Worm (Caenorhabditis elegans) whole organism, young adult: ENCODE measurements around the gene F59B10.5.

Source experiments
- B0035.1 ChIP-seq: sonication (generic microtip); optimal IDR thresholded peaks from 2 replicates; lab custom pipeline; 2016; ENCODE audit warnings: missing genetic modification characterization, mild to moderate bottlenecking, missing compliant biosample characterization, missing genotype, missing genetic modification reagents
- C06A6.2 ChIP-seq: fragments of 200-800 bp; sonication (Bioruptor generic); conservative IDR thresholded peaks from 2 replicates; pipeline ENCODE4 v1.3.6; 2022; ENCODE audit warnings: missing genetic modification characterization, missing compliant biosample characterization
- C17E4.6 ChIP-seq: fragments of 200-800 bp; sonication (Bioruptor generic); IDR thresholded peaks from 2 replicates; pipeline ENCODE4 v1.3.6; 2022; ENCODE audit warnings: missing genetic modification reagents, missing genetic modification characterization, missing compliant biosample characterization
- D2030.7 ChIP-seq: fragments of 200-800 bp; sonication (Bioruptor generic); IDR thresholded peaks from 2 replicates; pipeline ENCODE4 v1.3.6; 2022; ENCODE audit warnings: missing genetic modification reagents, missing genetic modification characterization, missing compliant biosample characterization
- F10E7.11 ChIP-seq: sonication (generic microtip); optimal IDR thresholded peaks from 2 replicates; lab custom pipeline; 2017; ENCODE audit warnings: mild to moderate bottlenecking, missing genetic modification characterization, moderate library complexity, missing compliant biosample characterization
- F22D6.2 ChIP-seq: sonication (generic microtip); optimal IDR thresholded peaks from 2 replicates; lab custom pipeline; 2016; ENCODE audit warnings: mild to moderate bottlenecking, missing genetic modification characterization, missing compliant biosample characterization
- F23B12.7 ChIP-seq: sonication (generic microtip); optimal IDR thresholded peaks from 2 replicates; lab custom pipeline; 2017; ENCODE audit warnings: missing genetic modification characterization, mild to moderate bottlenecking, missing compliant biosample characterization, antibody characterized with exemption, moderate library complexity; ENCODE audit not compliant: insufficient read depth
- F33H1.4 ChIP-seq: fragments of 200-800 bp; sonication (Bioruptor generic); IDR thresholded peaks from 2 replicates; pipeline ENCODE4 v1.3.6; 2022; ENCODE audit warnings: missing genetic modification reagents, missing genetic modification characterization, missing compliant biosample characterization
- K12H6.12 ChIP-seq: fragments of 200-800 bp; sonication (Bioruptor generic); optimal IDR thresholded peaks from 2 replicates; lab custom pipeline; 2018; ENCODE audit warnings: mild to moderate bottlenecking, missing genetic modification characterization, missing compliant biosample characterization
- Y53G8AR.9 ChIP-seq: fragments of 200-800 bp; sonication (Bioruptor generic); conservative IDR thresholded peaks from 2 replicates; pipeline ENCODE4 v1.3.6; 2022; ENCODE audit warnings: missing genetic modification reagents, missing genetic modification characterization, missing compliant biosample characterization
- Y56A3A.18 ChIP-seq: fragments of 200-800 bp; sonication (Bioruptor generic); IDR thresholded peaks from 2 replicates; pipeline ENCODE4 v1.3.6; 2022; ENCODE audit warnings: missing genetic modification reagents, missing genetic modification characterization, missing compliant biosample characterization
- Y95B8A.8 ChIP-seq: fragments of 200-800 bp; sonication (Bioruptor generic); IDR thresholded peaks from 2 replicates; pipeline ENCODE4 v1.3.6; 2022; ENCODE audit warnings: missing genetic modification reagents, missing genetic modification characterization, missing compliant biosample characterization
- ZK185.1 ChIP-seq: sonication (generic microtip); optimal IDR thresholded peaks from 2 replicates; lab custom pipeline; 2016; ENCODE audit warnings: mild to moderate bottlenecking, missing genetic modification characterization, missing compliant biosample characterization; ENCODE audit not compliant: poor library complexity, severe bottlenecking
- akir-1 ChIP-seq: fragments of 200-800 bp; sonication (Bioruptor generic); optimal IDR thresholded peaks from 2 replicates; lab custom pipeline; 2018; ENCODE audit warnings: mild to moderate bottlenecking, missing genetic modification characterization, moderate library complexity, missing compliant biosample characterization
- ama-1 ChIP-seq, 3 experiments: fragments of 150-350 bp in 1 of 3; sonication (generic microtip) in 2 of 3; optimal IDR thresholded peaks; 2 replicates each; lab custom pipeline; 2014 to 2018; ENCODE audit warnings: missing biosample characterization in 2 of 3, missing genetic modification characterization in 2 of 3, missing genetic modification reagents in 2 of 3
- aptf-3 ChIP-seq: fragments of 200-800 bp; sonication (Bioruptor generic); IDR thresholded peaks from 2 replicates; pipeline ENCODE4 v1.3.6; 2022; ENCODE audit warnings: missing genetic modification characterization, missing compliant biosample characterization
- cebp-2 ChIP-seq: fragments of 200-800 bp; sonication (Bioruptor generic); IDR thresholded peaks from 2 replicates; pipeline ENCODE4 v1.3.6; 2022; ENCODE audit warnings: missing genetic modification characterization, missing compliant biosample characterization
- ceh-58 ChIP-seq: fragments of 200-800 bp; sonication (Bioruptor generic); IDR thresholded peaks from 2 replicates; pipeline ENCODE4 v1.3.6; 2022; ENCODE audit warnings: missing genetic modification characterization, missing compliant biosample characterization
- ceh-91 ChIP-seq: fragments of 200-800 bp; sonication (Bioruptor generic); IDR thresholded peaks from 2 replicates; pipeline ENCODE4 v1.3.6; 2022; ENCODE audit warnings: missing genetic modification reagents, missing genetic modification characterization, missing compliant biosample characterization
- die-1 ChIP-seq: sonication (generic microtip); optimal IDR thresholded peaks from 2 replicates; lab custom pipeline; 2016; ENCODE audit warnings: missing genotype, mild to moderate bottlenecking, missing genetic modification characterization, missing compliant biosample characterization
- dpl-1 ChIP-seq: fragments of 150-350 bp; optimal IDR thresholded peaks from 2 replicates; lab custom pipeline; 2014; ENCODE audit warnings: missing biosample characterization, missing genetic modification reagents, missing genetic modification characterization
- ekl-4 ChIP-seq: fragments of 200-800 bp; sonication (Bioruptor generic); IDR thresholded peaks from 2 replicates; pipeline ENCODE4 v1.3.6; 2022; ENCODE audit warnings: missing genetic modification reagents, missing genetic modification characterization, missing compliant biosample characterization
- him-1 ChIP-seq: sonication (generic microtip); optimal IDR thresholded peaks from 2 replicates; lab custom pipeline; 2016; ENCODE audit warnings: missing genotype, missing genetic modification reagents, missing genetic modification characterization, missing compliant biosample characterization
- hlh-12 ChIP-seq: sonication (generic microtip); optimal IDR thresholded peaks from 2 replicates; lab custom pipeline; 2016; ENCODE audit warnings: missing genetic modification characterization, missing compliant biosample characterization
- hsf-1 ChIP-seq: fragments of 200-800 bp; sonication (Bioruptor generic); IDR thresholded peaks from 2 replicates; pipeline ENCODE4 v1.3.6; 2022; ENCODE audit warnings: missing genetic modification reagents, missing genetic modification characterization, missing compliant biosample characterization
- lag-1 ChIP-seq: fragments of 200-800 bp; sonication (Bioruptor generic); IDR thresholded peaks from 2 replicates; pipeline ENCODE4 v1.3.6; 2022; ENCODE audit warnings: missing genetic modification reagents, missing genetic modification characterization, missing compliant biosample characterization
- lin-40 ChIP-seq: sonication (generic microtip); optimal IDR thresholded peaks from 2 replicates; lab custom pipeline; 2016; ENCODE audit warnings: missing genetic modification characterization, mild to moderate bottlenecking, missing compliant biosample characterization, missing genotype, missing genetic modification reagents
- lin-54 ChIP-seq: fragments of 200-800 bp; sonication (Bioruptor generic); optimal IDR thresholded peaks from 2 replicates; lab custom pipeline; 2018; ENCODE audit warnings: mild to moderate bottlenecking, missing genetic modification characterization, missing compliant biosample characterization
- lir-1 ChIP-seq: fragments of 200-800 bp; sonication (Bioruptor generic); conservative IDR thresholded peaks from 2 replicates; pipeline ENCODE4 v1.3.6; 2022; ENCODE audit warnings: missing genetic modification reagents, missing genetic modification characterization, missing compliant biosample characterization
- lsl-1 ChIP-seq: fragments of 200-800 bp; sonication (Bioruptor generic); optimal IDR thresholded peaks from 2 replicates; lab custom pipeline; 2018; ENCODE audit warnings: mild to moderate bottlenecking, missing genetic modification characterization, moderate library complexity, missing compliant biosample characterization
- madf-10 ChIP-seq: sonication (generic microtip); optimal IDR thresholded peaks from 2 replicates; lab custom pipeline; 2016; ENCODE audit warnings: mild to moderate bottlenecking, missing genetic modification characterization, missing compliant biosample characterization
- madf-3 ChIP-seq: fragments of 200-800 bp; sonication (Bioruptor generic); IDR thresholded peaks from 2 replicates; pipeline ENCODE4 v1.3.6; 2022; ENCODE audit warnings: missing genetic modification reagents, missing genetic modification characterization, missing compliant biosample characterization
- mcd-1 ChIP-seq: fragments of 200-800 bp; sonication (Bioruptor generic); IDR thresholded peaks from 2 replicates; pipeline ENCODE4 v1.3.6; 2022; ENCODE audit warnings: missing genetic modification reagents, missing genetic modification characterization, missing compliant biosample characterization
- mes-4 ChIP-seq: sonication (generic microtip); optimal IDR thresholded peaks from 2 replicates; lab custom pipeline; 2016; ENCODE audit warnings: missing genotype, missing genetic modification characterization, missing compliant biosample characterization
- nfya-2 ChIP-seq: fragments of 200-800 bp; sonication (Bioruptor generic); IDR thresholded peaks from 2 replicates; pipeline ENCODE4 v1.3.6; 2022; ENCODE audit warnings: missing genetic modification reagents, missing genetic modification characterization, missing compliant biosample characterization
- nfyb-1 ChIP-seq: fragments of 200-800 bp; sonication (Bioruptor generic); IDR thresholded peaks from 2 replicates; pipeline ENCODE4 v1.3.6; 2022; ENCODE audit warnings: missing genetic modification reagents, missing genetic modification characterization, missing compliant biosample characterization
- nhr-120 ChIP-seq: fragments of 200-800 bp; sonication (Bioruptor generic); IDR thresholded peaks from 2 replicates; pipeline ENCODE4 v1.3.6; 2022; ENCODE audit warnings: missing genetic modification characterization, missing compliant biosample characterization
- nhr-90 ChIP-seq: sonication (generic microtip); optimal IDR thresholded peaks from 2 replicates; lab custom pipeline; 2016; ENCODE audit warnings: missing genotype, mild to moderate bottlenecking, missing genetic modification characterization, missing compliant biosample characterization
- pbrm-1 ChIP-seq: fragments of 200-800 bp; sonication (Bioruptor generic); IDR thresholded peaks from 2 replicates; pipeline ENCODE4 v1.3.6; 2022; ENCODE audit warnings: missing genetic modification reagents, missing genetic modification characterization, missing compliant biosample characterization
- snpc-4 ChIP-seq, 5 experiments: fragments of 150-350 bp in 1 of 5; sonication (generic microtip) in 4 of 5; optimal IDR thresholded peaks; 2 replicates each; lab custom pipeline; 2014 to 2018; ENCODE audit warnings: missing genetic modification characterization in 5 of 5, missing biosample characterization in 3 of 5, antibody characterized with exemption in 2 of 5, mild to moderate bottlenecking in 2 of 5, missing compliant biosample characterization in 2 of 5, missing genotype in 2 of 5, moderate library complexity in 2 of 5, missing genetic modification reagents in 1 of 5
- somi-1 ChIP-seq: fragments of 200-800 bp; sonication (Bioruptor generic); optimal IDR thresholded peaks from 2 replicates; lab custom pipeline; 2018; ENCODE audit warnings: mild to moderate bottlenecking, missing genetic modification characterization, missing compliant biosample characterization
- sptf-2 ChIP-seq: fragments of 200-800 bp; sonication (Bioruptor generic); optimal IDR thresholded peaks from 2 replicates; lab custom pipeline; 2018; ENCODE audit warnings: mild to moderate bottlenecking, missing genetic modification characterization, missing compliant biosample characterization
- tbx-9 ChIP-seq: sonication (generic microtip); optimal IDR thresholded peaks from 2 replicates; lab custom pipeline; 2016; ENCODE audit warnings: borderline replicate concordance, missing genetic modification characterization, inconsistent platforms, missing compliant biosample characterization
- zim-3 ChIP-seq: sonication (generic microtip); optimal IDR thresholded peaks from 2 replicates; lab custom pipeline; 2017; ENCODE audit warnings: mild to moderate bottlenecking, missing genetic modification characterization, moderate library complexity, missing compliant biosample characterization
- ztf-18 ChIP-seq: sonication (generic microtip); optimal IDR thresholded peaks from 2 replicates; lab custom pipeline; 2016; ENCODE audit warnings: missing genotype, mild to moderate bottlenecking, missing genetic modification characterization, missing compliant biosample characterization
- ztf-28 ChIP-seq: fragments of 200-800 bp; sonication (Bioruptor generic); IDR thresholded peaks from 2 replicates; pipeline ENCODE4 v1.3.6; 2022; ENCODE audit warnings: missing genetic modification reagents, missing genetic modification characterization, missing compliant biosample characterization
- ztf-3 ChIP-seq: fragments of 200-800 bp; sonication (Bioruptor generic); optimal IDR thresholded peaks from 2 replicates; lab custom pipeline; 2018; ENCODE audit warnings: mild to moderate bottlenecking, missing genetic modification characterization, missing compliant biosample characterization

Gene F59B10.5

DNA sequence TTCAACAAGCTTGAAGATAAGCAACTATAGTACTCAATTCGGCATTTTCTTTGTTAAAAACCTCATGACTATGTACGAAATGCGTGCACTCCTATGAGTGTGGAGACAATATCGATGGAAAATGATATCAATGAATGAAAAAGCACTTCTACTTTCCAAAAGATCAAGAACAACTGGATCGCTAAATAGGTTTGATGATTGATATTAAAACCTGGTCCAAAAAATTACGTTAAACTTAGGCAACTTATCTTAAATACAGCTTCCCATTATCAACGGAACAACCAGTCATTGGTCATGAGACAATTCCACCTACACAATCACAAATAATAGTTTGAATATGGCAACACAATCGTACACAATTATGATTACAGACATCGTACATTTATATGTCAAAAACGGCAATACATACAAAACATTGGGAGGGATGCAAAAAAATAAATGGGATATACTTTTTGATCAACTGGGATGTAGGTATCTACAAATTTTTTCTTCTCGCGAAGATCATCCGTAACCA lies 36.2 kb upstream of the F59B10.5 start (continued):
- TF ChIP-seq ceh-91 (GFP tag; lab: Robert Waterston, UW) (no peak), Y56A3A.18 (GFP tag; lab: Robert Waterston, UW) (no peak), pbrm-1 (0 out of 2 replicates have a peak, but pooled peaks have one; percentile 57), him-1 (tag; lab: Kevin White, UChicago) (no peak), die-1 (tag; lab: Kevin White, UChicago) (peak; percentile 47), C06A6.2 (GFP tag; lab: Robert Waterston, UW) (no peak), ztf-18 (tag; lab: Kevin White, UChicago) (no peak), ztf-3 (GFP tag; lab: Kevin White, UChicago) (no peak), ceh-58 (GFP tag; lab: Robert Waterston, UW) (no peak), tbx-9 (no peak), B0035.1 (tag; lab: Kevin White, UChicago) (no peak), Y95B8A.8 (GFP tag; lab: Robert Waterston, UW) (no peak), lsl-1 (GFP tag; lab: Kevin White, UChicago) (peak; percentile 36), ama-1 (optimal IDR thresholded peaks at IDR 0.05; lab: Kevin White, UChicago) (peak; percentile 28), ama-1 (GFP tag; optimal IDR thresholded peaks at IDR 0.05; lab: Kevin White, UChicago) (peak in 1 of 2 experiments; percentile 48), snpc-4 (GFP tag; optimal IDR thresholded peaks at IDR 0.05; lab: Kevin White, UChicago) (peak; percentile 6), snpc-4 (tag; optimal IDR thresholded peaks at IDR 0.05; lab: Kevin White, UChicago) (no peak), madf-10 (tag; lab: Kevin White, UChicago) (no peak), C17E4.6 (GFP tag; lab: Robert Waterston, UW) (no peak), D2030.7 (no peak), ekl-4 (GFP tag; lab: Robert Waterston, UW) (0 out of 2 replicates have a peak, but pooled peaks have one; percentile 60), nhr-90 (tag; lab: Kevin White, UChicago) (peak; percentile 4), F23B12.7 (no peak), F22D6.2 (tag; lab: Kevin White, UChicago) (no peak), F10E7.11 (tag; lab: Kevin White, UChicago) (no peak), sptf-2 (no peak), somi-1 (no peak), K12H6.12 (tag; lab: Kevin White, UChicago) (no peak), mes-4 (tag; lab: Kevin White, UChicago) (no peak), madf-3 (GFP tag; lab: Robert Waterston, UW) (peak; percentile 69; the same call in 1 of the 2 replicates), nhr-120 (GFP tag; lab: Robert Waterston, UW) (no peak), F33H1.4 (no peak), nfyb-1 (GFP tag; lab: Robert Waterston, UW) (peak; percentile 23; the same call in 1 of the 2 replicates), akir-1 (GFP tag; lab: Kevin White, UChicago) (no peak), Y53G8AR.9 (GFP tag; lab: Robert Waterston, UW) (0 out of 2 replicates have a peak, but pooled peaks have one; percentile 11), hlh-12 (tag; lab: Kevin White, UChicago) (no peak), dpl-1 (no peak), lag-1 (GFP tag; lab: Robert Waterston, UW) (no peak)

DNA sequence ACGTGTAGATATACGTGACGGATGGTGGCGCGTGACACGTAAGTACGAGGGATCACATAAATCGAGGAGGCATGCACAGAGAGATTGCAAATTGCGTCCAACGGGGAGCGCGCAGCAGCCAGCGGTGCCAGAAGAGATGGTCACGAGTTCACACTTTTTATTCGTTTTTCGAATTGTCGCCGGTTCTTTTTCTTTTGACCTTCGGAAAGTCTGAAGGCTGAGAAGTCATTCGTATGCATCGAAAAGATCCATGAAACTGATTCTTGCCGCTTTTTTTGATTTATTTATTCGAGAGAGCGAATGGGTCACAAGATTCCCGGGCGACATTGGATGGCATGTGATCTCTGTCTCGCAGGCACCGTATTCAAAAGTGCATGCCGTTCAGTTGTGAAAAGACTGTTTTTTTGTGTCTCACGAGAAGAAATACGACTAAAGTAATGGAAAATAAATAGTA lies 35.5 kb upstream of the F59B10.5 start:
- TF ChIP-seq aptf-3 (GFP tag; lab: Robert Waterston, UW) (no peak), ama-1 (optimal IDR thresholded peaks at IDR 0.05; lab: Kevin White, UChicago) (no peak), ama-1 (GFP tag; optimal IDR thresholded peaks at IDR 0.05; lab: Kevin White, UChicago) (no peak), nfya-2 (no peak), lin-54 (GFP tag; lab: Kevin White, UChicago) (no peak), cebp-2 (GFP tag; lab: Robert Waterston, UW) (no peak), mcd-1 (peak; percentile 39; the same call in 1 of the 2 replicates), zim-3 (no peak), Y56A3A.18 (GFP tag; lab: Robert Waterston, UW) (no peak), lin-40 (tag; lab: Kevin White, UChicago) (peak; percentile 4), D2030.7 (no peak), lir-1 (GFP tag; lab: Robert Waterston, UW) (peak; percentile 51; the same call in 1 of the 2 replicates), ztf-28 (GFP tag; lab: Robert Waterston, UW) (no peak), hsf-1 (0 out of 2 replicates have a peak, but pooled peaks have one; percentile 13), nhr-90 (tag; lab: Kevin White, UChicago) (no peak), ZK185.1 (no peak)
